Fruit fly (Drosophila melanogaster) whole organism, embryonic: Measurements from ENCODE around the gene HDAC4.
A peak's percentile ranks its signal among the peaks of the same experiment; 100 is the strongest.

ENCODE experiments used
- B-H1 ChIP-seq: fragments of 200-800 bp; sonication (Bioruptor generic); IDR thresholded peaks from 3 replicates; pipeline ENCODE4 v1.3.6; 2022; ENCODE audit warnings: missing biosample characterization, missing genetic modification characterization
- CG10147 ChIP-seq: fragments of 200-800 bp; sonication (Bioruptor generic); optimal IDR thresholded peaks from 2 replicates; lab custom pipeline; 2019; ENCODE audit warnings: missing biosample characterization, mild to moderate bottlenecking, missing genetic modification characterization, moderate library complexity
- CG10431 ChIP-seq: fragments of 200-800 bp; sonication (Bioruptor generic); optimal IDR thresholded peaks from 3 replicates; lab custom pipeline; 2018; ENCODE audit warnings: missing biosample characterization, mild to moderate bottlenecking, missing genetic modification characterization
- CG11696 ChIP-seq: fragments of 200-800 bp; sonication (Bioruptor generic); IDR thresholded peaks from 2 replicates; pipeline ENCODE4 v1.3.6; 2022; ENCODE audit warnings: missing biosample characterization, missing genetic modification characterization
- CG12299 ChIP-seq: fragments of 200-800 bp; sonication (Bioruptor generic); optimal IDR thresholded peaks from 2 replicates; lab custom pipeline; 2018; ENCODE audit warnings: missing biosample characterization, mild to moderate bottlenecking, missing genetic modification characterization
- CG13287 ChIP-seq: fragments of 200-800 bp; sonication (Bioruptor generic); IDR thresholded peaks from 2 replicates; pipeline ENCODE4 v1.3.6; 2022; ENCODE audit warnings: missing biosample characterization, missing genetic modification characterization; ENCODE audit not compliant: partially characterized antibody
- CG13894 ChIP-seq: fragments of 200-800 bp; sonication (Bioruptor generic); optimal IDR thresholded peaks from 3 replicates; lab custom pipeline; 2018; ENCODE audit warnings: missing biosample characterization, mild to moderate bottlenecking, missing genetic modification characterization, moderate library complexity
- CG16863 ChIP-seq: fragments of 200-800 bp; sonication (Bioruptor generic); optimal IDR thresholded peaks from 3 replicates; lab custom pipeline; 2016; ENCODE audit warnings: missing biosample characterization, missing genetic modification characterization
- CG17385 ChIP-seq: fragments of 200-800 bp; sonication (Bioruptor generic); optimal IDR thresholded peaks from 3 replicates; lab custom pipeline; 2018; ENCODE audit warnings: missing biosample characterization, mild to moderate bottlenecking, missing genetic modification characterization
- CG17568 ChIP-seq: fragments of 200-800 bp; sonication (Bioruptor generic); optimal IDR thresholded peaks from 2 replicates; lab custom pipeline; 2018; ENCODE audit warnings: missing biosample characterization, mild to moderate bottlenecking, missing genetic modification characterization, moderate library complexity
- CG17829 ChIP-seq: fragments of 200-800 bp; optimal IDR thresholded peaks from 2 replicates; lab custom pipeline; 2019; ENCODE audit warnings: missing biosample characterization, mild to moderate bottlenecking, missing genetic modification characterization, moderate library complexity
- CG18476 ChIP-seq: fragments of 200-800 bp; sonication (Bioruptor generic); optimal IDR thresholded peaks from 2 replicates; lab custom pipeline; 2016; ENCODE audit warnings: missing biosample characterization, mild to moderate bottlenecking, missing genetic modification characterization
- CG2199 ChIP-seq: fragments of 200-800 bp; sonication (Bioruptor generic); IDR thresholded peaks from 3 replicates; pipeline ENCODE4 v1.3.6; 2022; ENCODE audit warnings: missing biosample characterization, missing genetic modification characterization
- CG30403 ChIP-seq: fragments of 200-800 bp; sonication (Bioruptor generic); optimal IDR thresholded peaks from 3 replicates; lab custom pipeline; 2016; ENCODE audit warnings: missing biosample characterization, missing genetic modification characterization
- CG31441 ChIP-seq: fragments of 200-800 bp; sonication (Bioruptor generic); IDR thresholded peaks from 2 replicates; pipeline ENCODE4 v1.3.6; 2022; ENCODE audit warnings: missing biosample characterization, missing genetic modification characterization
- CG4404 ChIP-seq: fragments of 200-800 bp; sonication (Bioruptor generic); IDR thresholded peaks from 2 replicates; pipeline ENCODE4 v1.3.6; 2022; ENCODE audit warnings: missing biosample characterization, missing genetic modification characterization
- CG7786 ChIP-seq: fragments of 200-800 bp; sonication (Bioruptor generic); optimal IDR thresholded peaks from 2 replicates; lab custom pipeline; 2016; ENCODE audit warnings: missing biosample characterization, missing genetic modification characterization
- CG8089 ChIP-seq: fragments of 200-800 bp; sonication (Bioruptor generic); optimal IDR thresholded peaks from 3 replicates; lab custom pipeline; 2016; ENCODE audit warnings: missing biosample characterization, missing genetic modification characterization
- CG8944 ChIP-seq: fragments of 200-800 bp; sonication (Bioruptor generic); optimal IDR thresholded peaks from 3 replicates; lab custom pipeline; 2016; ENCODE audit warnings: missing biosample characterization, missing genetic modification characterization
- CkIIα-i1 ChIP-seq: fragments of 200-800 bp; sonication (Bioruptor generic); IDR thresholded peaks from 2 replicates; pipeline ENCODE4 v1.3.6; 2022; ENCODE audit warnings: missing biosample characterization, missing genetic modification characterization
- Dref ChIP-seq: fragments of 200-800 bp; sonication (Bioruptor generic); IDR thresholded peaks from 2 replicates; pipeline ENCODE4 v1.3.6; 2022; ENCODE audit warnings: missing biosample characterization, missing genetic modification characterization
- E2f2 ChIP-seq: fragments of 200-800 bp; sonication (Bioruptor generic); IDR thresholded peaks from 2 replicates; pipeline ENCODE4 v1.3.6; 2022; ENCODE audit warnings: missing biosample characterization, missing genetic modification characterization
- HLH3B ChIP-seq: fragments of 200-800 bp; sonication (Bioruptor generic); IDR thresholded peaks from 2 replicates; pipeline ENCODE4 v1.3.6; 2022; ENCODE audit warnings: missing biosample characterization, missing genetic modification characterization
- Hr39 ChIP-seq: fragments of >200 bp; optimal IDR thresholded peaks from 2 replicates; lab custom pipeline; 2017
- Hsf ChIP-seq: fragments of 200-800 bp; sonication (Bioruptor generic); optimal IDR thresholded peaks from 3 replicates; lab custom pipeline; 2016; ENCODE audit warnings: missing biosample characterization, missing genetic modification characterization
- Spps ChIP-seq: fragments of 200-800 bp; sonication (Bioruptor generic); optimal IDR thresholded peaks from 2 replicates; lab custom pipeline; 2018; ENCODE audit warnings: missing biosample characterization, mild to moderate bottlenecking, missing genetic modification characterization
- Usf ChIP-seq: fragments of 200-800 bp; sonication (Bioruptor generic); optimal IDR thresholded peaks from 2 replicates; lab custom pipeline; 2017; ENCODE audit warnings: missing genotype, missing biosample characterization, missing genetic modification characterization
- ash1 ChIP-seq: fragments of 200-800 bp; sonication (Bioruptor generic); optimal IDR thresholded peaks from 2 replicates; lab custom pipeline; 2018; ENCODE audit warnings: missing biosample characterization, mild to moderate bottlenecking, missing genetic modification characterization
- bowl ChIP-seq: fragments of 200-800 bp; sonication (Bioruptor generic); IDR thresholded peaks from 2 replicates; pipeline ENCODE4 v1.3.6; 2022; ENCODE audit warnings: missing biosample characterization, missing genetic modification characterization
- bsh ChIP-seq, 2 experiments: fragments of 200-800 bp; sonication (Bioruptor generic); optimal IDR thresholded peaks; 2 replicates each; lab custom pipeline; 2017 to 2018; ENCODE audit warnings: mild to moderate bottlenecking in 2 of 2, missing biosample characterization in 2 of 2, missing genetic modification characterization in 2 of 2, moderate library complexity in 1 of 2
- chif ChIP-seq, 2 experiments: fragments of 200-800 bp; sonication (Bioruptor generic); optimal IDR thresholded peaks; 3 replicates each; lab custom pipeline; 2016; ENCODE audit warnings: missing biosample characterization in 2 of 2, missing genetic modification characterization in 2 of 2
- crp ChIP-seq, 2 experiments: fragments of 200-800 bp; sonication (Bioruptor generic); optimal IDR thresholded peaks; 2 replicates in 1 of 2; 3 replicates in 1 of 2; lab custom pipeline; 2017; ENCODE audit warnings: missing biosample characterization in 2 of 2, missing genetic modification characterization in 2 of 2, mild to moderate bottlenecking in 1 of 2, moderate library complexity in 1 of 2
- cwo ChIP-seq: fragments of 200-800 bp; sonication (Bioruptor generic); optimal IDR thresholded peaks from 3 replicates; lab custom pipeline; 2017; ENCODE audit warnings: missing biosample characterization, missing genetic modification characterization, mild to moderate bottlenecking, moderate library complexity, missing genetic modification reagents
- dm ChIP-seq: fragments of 200-800 bp; sonication (Bioruptor generic); optimal IDR thresholded peaks from 3 replicates; lab custom pipeline; 2016; ENCODE audit warnings: missing biosample characterization, missing genetic modification characterization
- ewg ChIP-seq: fragments of 200-800 bp; sonication (Bioruptor generic); optimal IDR thresholded peaks from 3 replicates; lab custom pipeline; 2017; ENCODE audit warnings: mild to moderate bottlenecking, missing biosample characterization, missing genetic modification reagents, missing genetic modification characterization
- fd102C ChIP-seq: fragments of 200-800 bp; sonication (Bioruptor generic); optimal IDR thresholded peaks from 2 replicates; lab custom pipeline; 2018; ENCODE audit warnings: missing biosample characterization, mild to moderate bottlenecking, missing genetic modification characterization, moderate library complexity
- hbn ChIP-seq: fragments of 200-800 bp; sonication (Bioruptor generic); IDR thresholded peaks from 2 replicates; pipeline ENCODE4 v1.3.6; 2022; ENCODE audit warnings: missing biosample characterization, missing genetic modification characterization; ENCODE audit not compliant: partially characterized antibody
- inv ChIP-seq: fragments of 200-800 bp; sonication (Bioruptor generic); IDR thresholded peaks from 2 replicates; pipeline ENCODE4 v1.3.6; 2022; ENCODE audit warnings: missing biosample characterization, missing genetic modification characterization; ENCODE audit not compliant: partially characterized antibody
- mirr ChIP-seq: fragments of 200-800 bp; sonication (Bioruptor generic); optimal IDR thresholded peaks from 3 replicates; lab custom pipeline; 2018; ENCODE audit warnings: missing biosample characterization, mild to moderate bottlenecking, missing genetic modification characterization
- nmo ChIP-seq: fragments of 200-800 bp; sonication (Bioruptor generic); optimal IDR thresholded peaks from 2 replicates; lab custom pipeline; 2018; ENCODE audit warnings: missing biosample characterization, mild to moderate bottlenecking, missing genetic modification characterization, moderate library complexity
- onecut ChIP-seq: fragments of 200-800 bp; sonication (Bioruptor generic); IDR thresholded peaks from 2 replicates; pipeline ENCODE4 v1.3.6; 2022; ENCODE audit warnings: missing biosample characterization, missing genetic modification characterization
- p53 ChIP-seq: fragments of 200-800 bp; sonication (Bioruptor generic); optimal IDR thresholded peaks from 2 replicates; lab custom pipeline; 2016; ENCODE audit warnings: missing biosample characterization, missing genetic modification characterization
- pfk ChIP-seq: fragments of 200-800 bp; sonication (Bioruptor generic); optimal IDR thresholded peaks from 2 replicates; lab custom pipeline; 2018; ENCODE audit warnings: missing biosample characterization, mild to moderate bottlenecking, missing genetic modification characterization, moderate library complexity
- phol ChIP-seq: fragments of 200-800 bp; sonication (Bioruptor generic); optimal IDR thresholded peaks from 3 replicates; lab custom pipeline; 2018; ENCODE audit warnings: missing biosample characterization, mild to moderate bottlenecking, missing genetic modification characterization, moderate library complexity
- row ChIP-seq: fragments of 200-800 bp; sonication (Bioruptor generic); IDR thresholded peaks from 3 replicates; pipeline ENCODE4 v1.3.6; 2022; ENCODE audit warnings: missing biosample characterization, missing genetic modification characterization
- sqz ChIP-seq: fragments of 200-800 bp; sonication (Bioruptor generic); optimal IDR thresholded peaks from 3 replicates; lab custom pipeline; 2018; ENCODE audit warnings: missing biosample characterization, mild to moderate bottlenecking, missing genetic modification characterization
- stc ChIP-seq: fragments of 200-800 bp; sonication (Bioruptor generic); IDR thresholded peaks from 2 replicates; pipeline ENCODE4 v1.3.6; 2022; ENCODE audit warnings: missing biosample characterization, missing genetic modification characterization
- trh ChIP-seq: fragments of 200-800 bp; sonication (Bioruptor generic); optimal IDR thresholded peaks from 2 replicates; lab custom pipeline; 2016; ENCODE audit warnings: missing biosample characterization, missing genetic modification characterization
- twi ChIP-seq: fragments of 200-800 bp; optimal IDR thresholded peaks from 2 replicates; lab custom pipeline; 2019; ENCODE audit warnings: missing biosample characterization, mild to moderate bottlenecking, missing genetic modification characterization, moderate library complexity
- usp ChIP-seq: fragments of >200 bp; optimal IDR thresholded peaks from 2 replicates; lab custom pipeline; 2017; ENCODE audit warnings: missing biosample characterization, missing genetic modification characterization

HDAC4 gene

DNA sequence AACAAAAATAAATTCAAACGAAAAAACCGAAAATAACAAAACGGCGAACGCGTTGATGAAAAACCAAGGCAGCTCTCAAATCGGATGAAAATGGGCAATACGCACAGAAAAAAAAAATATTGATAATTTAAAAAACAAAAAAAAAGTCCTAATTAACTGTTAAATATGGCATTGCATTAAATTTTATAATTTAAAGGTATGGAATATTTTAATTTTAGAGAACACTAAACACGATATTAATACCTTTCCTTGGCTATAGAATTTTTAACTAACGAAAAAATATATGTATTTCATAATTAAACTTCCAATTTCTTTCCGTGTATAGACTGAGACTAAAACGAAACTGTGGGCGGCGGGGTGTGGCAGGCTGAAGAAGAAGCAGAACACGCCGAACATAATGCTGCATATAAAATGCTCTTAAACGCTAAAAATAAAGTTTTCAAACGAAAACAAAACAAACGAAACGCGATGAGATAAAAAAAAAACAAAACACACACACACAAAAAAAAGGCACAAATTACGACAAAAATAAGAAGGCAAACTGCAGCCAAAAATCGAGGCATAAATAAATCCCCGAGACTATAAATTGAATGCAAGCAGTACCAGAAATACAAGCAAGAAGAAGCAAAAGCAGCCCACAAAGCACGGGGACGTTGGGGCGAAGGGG is 10.9 kb downstream of the HDAC4 start (continued):
- no peak for TF ChIP-seq fd102C
- TF ChIP-seq phol (tag; lab: Kevin White, UChicago): peak; percentile 81
- no peak for TF ChIP-seq dm (GFP tag; lab: Kevin White, UChicago)
- no peak for TF ChIP-seq CG17568 (GFP tag; lab: Kevin White, UChicago)
- TF ChIP-seq ash1 (GFP tag; lab: Kevin White, UChicago): no peak
- peak; percentile 30 for TF ChIP-seq Hsf (GFP tag; lab: Kevin White, UChicago)
- TF ChIP-seq onecut (GFP tag; lab: Robert Waterston, UW): no peak
- TF ChIP-seq bsh (GFP tag; optimal IDR thresholded peaks at IDR 0.05; lab: Kevin White, UChicago): peak in 1 of 2 experiments; percentile 76
- TF ChIP-seq CG13287 (GFP tag; lab: Robert Waterston, UW): no peak
- TF ChIP-seq CG16863 (GFP tag; lab: Kevin White, UChicago): no peak
- TF ChIP-seq CG10147: peak; percentile 40
- TF ChIP-seq ewg (GFP tag; lab: Kevin White, UChicago): peak; percentile 7
- TF ChIP-seq inv: no peak
- peak; percentile 59 for TF ChIP-seq Spps (tag; lab: Kevin White, UChicago)
- no peak for TF ChIP-seq CG13894 (tag; lab: Kevin White, UChicago)
- TF ChIP-seq CG17829: peak; percentile 72
- TF ChIP-seq CG12299 (tag; lab: Kevin White, UChicago): peak; percentile 15
- no peak for TF ChIP-seq trh (GFP tag; lab: Kevin White, UChicago)
- TF ChIP-seq CG8089: no peak
- TF ChIP-seq CG8944 (GFP tag; lab: Kevin White, UChicago): no peak
- no peak for TF ChIP-seq bowl (GFP tag; lab: Robert Waterston, UW)
- TF ChIP-seq CG17385: peak; percentile 65
- no peak for TF ChIP-seq Hr39 (lab: Kevin White, UChicago)
- TF ChIP-seq CkIIα-i1 (GFP tag; lab: Robert Waterston, UW): no peak
- TF ChIP-seq nmo (GFP tag; lab: Kevin White, UChicago): peak; percentile 87
- TF ChIP-seq Dref: no peak
- no peak for TF ChIP-seq crp (GFP tag; optimal IDR thresholded peaks at IDR 0.05; lab: Kevin White, UChicago)
- peak; percentile 67 for TF ChIP-seq CG30403 (GFP tag; lab: Kevin White, UChicago)
- TF ChIP-seq hbn: no peak
- TF ChIP-seq p53 (GFP tag; lab: Kevin White, UChicago): no peak
- TF ChIP-seq mirr (GFP tag; lab: Kevin White, UChicago): no peak
- no peak for TF ChIP-seq pfk
- TF ChIP-seq CG7786 (GFP tag; lab: Kevin White, UChicago): no peak
- peak; percentile 48 for TF ChIP-seq CG18476 (GFP tag; lab: Kevin White, UChicago)
- peak; percentile 42 for TF ChIP-seq sqz (GFP tag; lab: Kevin White, UChicago)
- TF ChIP-seq Usf: no peak
- no peak for TF ChIP-seq CG11696 (GFP tag; lab: Robert Waterston, UW)
- TF ChIP-seq CG31441 (GFP tag; lab: Robert Waterston, UW): peak; percentile 70
- peak; percentile 39 for TF ChIP-seq cwo (GFP tag; lab: Kevin White, UChicago)
- no peak for TF ChIP-seq B-H1 (GFP tag; lab: Robert Waterston, UW)
- no peak for TF ChIP-seq CG2199 (GFP tag; lab: Robert Waterston, UW)
- no peak for TF ChIP-seq chif (GFP tag; optimal IDR thresholded peaks at IDR 0.05; lab: Kevin White, UChicago)
- TF ChIP-seq CG4404 (GFP tag; lab: Robert Waterston, UW): no peak
- TF ChIP-seq HLH3B (GFP tag; lab: Robert Waterston, UW): peak; percentile 42; the same call in 1 of the 2 replicates
- no peak for TF ChIP-seq usp (GFP tag; lab: Kevin White, UChicago)
- TF ChIP-seq row (GFP tag; lab: Robert Waterston, UW): peak; percentile 53; the same call in 2 of the 3 replicates
- peak; percentile 51 for TF ChIP-seq stc (GFP tag; lab: Robert Waterston, UW)
- TF ChIP-seq E2f2 (GFP tag; lab: Robert Waterston, UW): no peak
- no peak for TF ChIP-seq CG10431 (GFP tag; lab: Kevin White, UChicago)
- TF ChIP-seq twi (tag; lab: Kevin White, UChicago): peak; percentile 58
